Worm (Caenorhabditis elegans): ENCODE measurements around the gene igeg-1.

The igeg-1 gene

DNA sequence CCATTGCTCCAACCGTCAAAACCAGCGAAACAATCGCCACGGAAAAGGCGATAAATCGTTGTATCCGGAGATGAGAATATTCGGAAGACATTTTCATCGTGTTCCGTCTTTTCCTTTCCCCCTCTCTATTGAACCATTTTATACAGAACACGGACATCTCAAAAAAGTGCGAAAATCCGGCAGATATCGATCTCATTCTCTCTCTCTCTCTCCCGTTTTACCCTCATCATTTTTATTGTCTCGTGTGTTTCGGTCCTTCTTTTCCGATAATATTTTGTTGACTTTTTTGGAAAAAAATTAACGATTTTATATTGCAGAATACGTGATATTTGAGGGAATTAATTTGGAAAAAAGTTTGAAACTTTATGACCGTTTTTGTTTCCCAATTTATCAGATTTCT, 47.1 kb downstream of the igeg-1 start, which contains the start of gene col-110:
col-110 (minus strand) TSS at position 101 of the 400 bp plus-strand sequence.
- TF ChIP-seq fkh-10 (GFP tag; optimal IDR thresholded peaks at IDR 0.05) (no peak), attf-4 (tag; optimal IDR thresholded peaks at IDR 0.05) (no peak), egl-43 (GFP tag; IDR thresholded peaks at IDR 0.05) (no peak), nhr-11 (tag; optimal IDR thresholded peaks at IDR 0.05) (no peak), nhr-48 (tag; optimal IDR thresholded peaks at IDR 0.05) (no peak), cey-2 (tag; optimal IDR thresholded peaks at IDR 0.05; ENCODE audit: borderline replicate concordance, insufficient read depth) (no peak), daf-19 (GFP tag; conservative IDR thresholded peaks at IDR 0.05) (no peak), pha-4 (GFP tag; IDR thresholded peaks at IDR 0.05) (no peak), pha-4 (tag; optimal IDR thresholded peaks at IDR 0.05) (no peak), Y5F2A.4 (GFP tag; optimal IDR thresholded peaks at IDR 0.05) (no peak), zip-2 (tag; optimal IDR thresholded peaks at IDR 0.05) (no peak), zfp-2 (tag; optimal IDR thresholded peaks at IDR 0.05) (no peak), aha-1 (tag) (no peak), jun-1 (tag; optimal IDR thresholded peaks at IDR 0.05) (no peak), nhr-25 (tag; optimal IDR thresholded peaks at IDR 0.05; ENCODE audit: borderline replicate concordance, insufficient read depth) (no peak), hif-1 (tag; optimal IDR thresholded peaks at IDR 0.05) (no peak), nhr-42 (GFP tag; IDR thresholded peaks at IDR 0.05) (no peak), mes-2 (tag; optimal IDR thresholded peaks at IDR 0.05; ENCODE audit: poor library complexity, severe bottlenecking) (no peak)

DNA sequence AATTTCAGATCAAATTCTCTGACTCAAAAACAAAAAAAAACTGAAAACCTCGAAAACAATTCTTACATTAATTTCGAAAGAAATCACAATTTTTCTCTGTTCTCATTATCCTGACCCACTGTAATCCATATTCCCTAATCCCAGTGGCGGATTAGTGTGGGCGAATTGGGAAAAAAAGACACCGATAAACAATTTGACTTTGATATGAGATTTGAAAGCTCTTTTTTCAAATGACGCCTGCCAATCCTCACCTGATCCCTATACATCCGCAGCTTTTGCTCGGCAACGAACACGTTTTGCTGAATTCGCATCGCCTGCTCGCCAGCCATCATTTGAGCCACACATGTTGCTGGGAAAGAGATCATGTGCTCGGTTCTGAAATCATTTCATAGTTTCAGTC, 49.3 kb downstream of the igeg-1 start:
- TF ChIP-seq lim-7 (GFP tag; IDR thresholded peaks at IDR 0.05): 0 out of 2 replicates have a peak, but pooled peaks have one; percentile 27
- TF ChIP-seq cey-2 (tag; optimal IDR thresholded peaks at IDR 0.05; ENCODE audit: borderline replicate concordance, insufficient read depth): no peak
- TF ChIP-seq nhr-6 (tag; optimal IDR thresholded peaks at IDR 0.05): no peak
- no peak for TF ChIP-seq egl-27 (tag; optimal IDR thresholded peaks at IDR 0.05)
- TF ChIP-seq snpc-4 (tag; optimal IDR thresholded peaks at IDR 0.05): no peak
- TF ChIP-seq F49E8.2 (tag; optimal IDR thresholded peaks at IDR 0.05; ENCODE audit: borderline replicate concordance): no peak
- TF ChIP-seq R02D3.7 (tag; optimal IDR thresholded peaks at IDR 0.05): no peak
- TF ChIP-seq skn-1 (tag; optimal IDR thresholded peaks at IDR 0.05): no peak
- TF ChIP-seq unc-39 (tag; optimal IDR thresholded peaks at IDR 0.05): no peak
- no peak for TF ChIP-seq daf-16 (GFP tag; optimal IDR thresholded peaks at IDR 0.05)
- no peak for TF ChIP-seq daf-16 (tag; optimal IDR thresholded peaks at IDR 0.05)
- TF ChIP-seq aha-1 (tag): peak; percentile 38
- TF ChIP-seq spr-1 (tag; optimal IDR thresholded peaks at IDR 0.05): no peak

DNA sequence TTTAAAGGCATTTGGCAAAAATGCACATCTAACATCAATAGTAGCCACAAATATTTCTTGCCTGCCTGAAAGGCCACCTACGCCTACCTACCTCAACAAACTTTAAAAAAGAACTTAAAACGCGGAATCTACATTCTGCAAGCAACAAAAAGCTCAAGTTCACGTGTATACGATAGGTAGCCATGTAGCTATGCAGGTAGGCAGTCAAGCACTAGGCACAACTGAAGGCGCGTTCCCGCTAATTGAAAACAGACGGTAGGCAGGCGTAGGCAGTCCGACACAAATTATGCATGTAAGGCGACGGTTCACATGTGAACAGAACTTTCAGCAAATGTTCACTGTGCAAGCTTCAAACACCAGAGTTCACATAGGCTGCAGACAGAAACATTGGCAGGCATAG, 50.1 kb downstream of the igeg-1 start:
- TF ChIP-seq aha-1 (tag) (peak; percentile 88), ceh-44 (GFP tag; IDR thresholded peaks at IDR 0.05) (no peak), unc-62 (GFP tag; optimal IDR thresholded peaks at IDR 0.05 in 1 of 2) (peak in 1 of 2 experiments; percentile 77), unc-62 (tag; optimal IDR thresholded peaks at IDR 0.05) (no peak), saeg-2 (GFP tag; IDR thresholded peaks at IDR 0.05) (peak; percentile 35; the same call in 1 of the 2 replicates), set-16 (GFP tag; IDR thresholded peaks at IDR 0.05) (no peak), mep-1 (tag; optimal IDR thresholded peaks at IDR 0.05) (no peak)

DNA sequence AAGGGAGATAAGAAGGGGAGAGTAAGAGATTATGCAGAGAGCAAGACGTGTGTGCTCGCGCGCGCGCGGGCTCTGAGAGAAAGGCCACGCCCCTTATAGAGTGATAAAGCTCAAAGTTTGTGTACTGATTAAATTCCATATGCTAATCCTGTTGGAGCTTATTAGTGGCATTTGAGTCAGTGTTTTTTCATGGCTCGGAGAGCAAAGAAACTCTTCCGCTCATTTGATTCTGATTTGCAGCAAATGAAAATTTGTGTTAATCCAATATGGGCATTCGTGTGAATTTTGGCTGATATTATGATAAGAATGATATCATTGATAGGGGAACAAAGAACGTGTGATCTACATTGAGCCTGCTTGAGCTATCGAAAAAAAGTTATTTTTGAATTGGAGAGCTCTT, 51.1 kb downstream of the igeg-1 start:
- TF ChIP-seq aha-1 (tag) (peak; percentile 44), dmd-9 (GFP tag; IDR thresholded peaks at IDR 0.05) (0 out of 2 replicates have a peak, but pooled peaks have one; percentile 37), mes-2 (tag; optimal IDR thresholded peaks at IDR 0.05; ENCODE audit: poor library complexity, severe bottlenecking) (no peak), nhr-11 (tag; optimal IDR thresholded peaks at IDR 0.05) (peak; percentile 25)

Measured in whole organism, L4 larva.